Worm (Caenorhabditis elegans): ENCODE results near the gene srbc-70.

srbc-70 gene

DNA sequence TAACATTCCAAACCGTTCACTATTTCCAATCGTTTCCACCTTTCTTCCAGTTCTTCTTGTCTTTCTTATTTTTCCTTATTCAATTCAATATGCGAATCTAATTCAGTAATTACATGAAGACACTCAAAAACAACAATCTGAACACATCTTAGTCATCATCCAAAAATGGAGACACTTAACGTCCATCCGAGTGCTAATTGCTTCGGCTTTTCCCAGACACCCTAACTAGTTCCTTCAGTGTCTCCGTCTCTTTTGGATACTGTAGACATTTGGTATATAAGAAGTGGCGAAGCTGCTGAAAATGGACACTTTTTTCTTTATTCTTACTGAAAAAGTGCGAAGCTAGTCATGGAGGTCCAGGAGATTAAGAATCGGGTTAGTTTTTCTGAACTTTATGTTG lies 35.2 kb upstream of the srbc-70 start, which contains the start of gene col-33:
Gene col-33, plus strand, starts transcription at position 301 of the 400 bp plus-strand sequence.
- TF ChIP-seq F23B12.7 (tag; optimal IDR thresholded peaks at IDR 0.05; ENCODE audit: insufficient read depth) = no peak
- TF ChIP-seq athp-1 (tag; optimal IDR thresholded peaks at IDR 0.05) = no peak
- no peak for TF ChIP-seq ceh-100 (GFP tag; IDR thresholded peaks at IDR 0.05)
- TF ChIP-seq ztf-3 (GFP tag; optimal IDR thresholded peaks at IDR 0.05) = no peak
- no peak for TF ChIP-seq sea-2 (GFP tag; IDR thresholded peaks at IDR 0.05)
- no peak for TF ChIP-seq ceh-40 (GFP tag; IDR thresholded peaks at IDR 0.05)
- TF ChIP-seq lag-1 (GFP tag; IDR thresholded peaks at IDR 0.05) = no peak
- no peak for TF ChIP-seq lir-1 (GFP tag; conservative IDR thresholded peaks at IDR 0.05)
- no peak for TF ChIP-seq egl-44 (GFP tag; IDR thresholded peaks at IDR 0.05)
- TF ChIP-seq rec-8 (tag; optimal IDR thresholded peaks at IDR 0.05) = no peak
- TF ChIP-seq lin-54 (GFP tag; optimal IDR thresholded peaks at IDR 0.05) = no peak
- TF ChIP-seq lsy-27 (tag; optimal IDR thresholded peaks at IDR 0.05; ENCODE audit: borderline replicate concordance, insufficient read depth) = no peak
- no peak for TF ChIP-seq repo-1 (tag; optimal IDR thresholded peaks at IDR 0.05)
- no peak for TF ChIP-seq K12H6.12 (tag; optimal IDR thresholded peaks at IDR 0.05)

DNA sequence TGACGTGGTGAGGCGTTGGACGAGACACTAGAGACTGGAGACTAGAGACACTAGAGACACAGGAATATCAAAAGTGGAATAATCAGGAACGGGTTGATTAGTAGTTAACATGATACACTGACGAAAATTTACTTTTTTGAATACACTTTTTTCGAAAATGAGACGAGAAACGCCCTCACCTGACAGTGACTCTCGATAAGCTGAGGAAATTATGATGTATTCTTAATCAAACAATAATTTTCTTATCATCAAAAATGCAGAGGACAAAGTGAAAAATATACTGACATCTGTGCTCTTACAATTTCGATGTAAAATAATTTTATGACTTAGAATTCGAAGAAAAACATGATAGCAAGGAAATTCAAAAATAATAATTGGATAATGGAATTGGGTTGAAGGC lies 31.6 kb upstream of the srbc-70 start:
- TF ChIP-seq nhr-80 (tag; optimal IDR thresholded peaks at IDR 0.05) = peak; percentile 45
- TF ChIP-seq attf-5 (GFP tag; optimal IDR thresholded peaks at IDR 0.05) = no peak
- TF ChIP-seq madf-6 (GFP tag; IDR thresholded peaks at IDR 0.05) = no peak
- 0 out of 2 replicates have a peak, but pooled peaks have one; percentile 40 for TF ChIP-seq dox-1 (GFP tag; IDR thresholded peaks at IDR 0.05)
- TF ChIP-seq rec-8 (tag; optimal IDR thresholded peaks at IDR 0.05) = no peak

DNA sequence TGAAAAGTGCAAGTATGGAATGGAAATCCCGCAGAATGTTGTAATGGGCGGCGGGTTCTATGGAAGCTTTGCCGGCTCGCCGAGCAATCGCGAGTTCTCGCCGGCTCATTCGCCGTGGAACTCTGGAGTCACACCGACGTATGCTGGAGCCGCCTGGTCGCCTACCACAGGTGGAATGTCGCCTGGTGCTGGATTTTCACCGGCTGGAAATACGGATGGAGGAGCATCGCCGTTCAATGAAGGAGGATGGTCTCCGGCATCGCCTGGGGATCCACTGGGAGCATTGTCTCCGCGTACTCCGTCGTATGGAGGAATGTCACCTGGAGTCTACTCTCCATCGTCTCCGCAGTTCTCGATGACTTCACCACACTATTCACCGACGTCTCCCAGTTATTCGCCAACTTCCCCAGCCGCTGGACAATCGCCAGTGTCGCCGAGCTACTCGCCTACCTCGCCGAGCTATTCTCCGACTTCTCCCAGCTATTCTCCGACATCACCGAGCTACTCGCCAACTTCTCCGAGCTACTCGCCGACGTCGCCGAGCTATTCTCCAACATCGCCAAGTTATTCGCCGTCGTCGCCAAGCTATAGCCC lies 27.3 kb upstream of the srbc-70 start:
- TF ChIP-seq sptf-2 (GFP tag; optimal IDR thresholded peaks at IDR 0.05) (peak; percentile 16), zfh-2 (GFP tag; conservative IDR thresholded peaks at IDR 0.05) (peak; percentile 67), C17E4.6 (GFP tag; IDR thresholded peaks at IDR 0.05) (no peak), egrh-3 (GFP tag; IDR thresholded peaks at IDR 0.05) (peak; percentile 54; the same call in 1 of the 2 replicates)

DNA sequence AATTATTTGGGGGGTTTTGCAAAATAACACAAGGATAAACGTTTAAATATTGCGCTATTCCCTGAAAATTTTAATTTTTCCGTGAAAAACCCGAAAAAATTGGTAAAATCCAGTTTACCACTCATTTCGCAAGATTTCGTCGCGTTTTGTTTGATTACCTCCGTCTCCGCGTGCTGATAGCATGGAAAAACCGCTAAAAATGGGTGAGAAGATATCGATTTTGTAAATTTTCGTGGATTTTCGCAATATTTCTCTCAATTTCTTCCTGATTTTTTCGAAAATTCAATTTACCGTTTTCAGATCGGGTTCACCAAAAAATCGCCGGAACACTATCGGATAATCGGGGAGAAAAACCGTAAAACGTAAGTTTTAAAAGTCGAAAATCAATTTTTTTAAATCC lies 20.0 kb upstream of the srbc-70 start, which contains the start of gene ama-1:
Gene ama-1, plus strand, starts transcription at position 301 of the 400 bp plus-strand sequence.
- TF ChIP-seq aptf-2 (GFP tag; conservative IDR thresholded peaks at IDR 0.05) (no peak), lin-54 (GFP tag; optimal IDR thresholded peaks at IDR 0.05) (no peak), lsl-1 (GFP tag; optimal IDR thresholded peaks at IDR 0.05) (peak; percentile 2), cebp-1 (GFP tag; IDR thresholded peaks at IDR 0.05) (no peak), cebp-1 (tag; optimal IDR thresholded peaks at IDR 0.05) (peak; percentile 72), nhr-120 (GFP tag; IDR thresholded peaks at IDR 0.05) (no peak)

DNA sequence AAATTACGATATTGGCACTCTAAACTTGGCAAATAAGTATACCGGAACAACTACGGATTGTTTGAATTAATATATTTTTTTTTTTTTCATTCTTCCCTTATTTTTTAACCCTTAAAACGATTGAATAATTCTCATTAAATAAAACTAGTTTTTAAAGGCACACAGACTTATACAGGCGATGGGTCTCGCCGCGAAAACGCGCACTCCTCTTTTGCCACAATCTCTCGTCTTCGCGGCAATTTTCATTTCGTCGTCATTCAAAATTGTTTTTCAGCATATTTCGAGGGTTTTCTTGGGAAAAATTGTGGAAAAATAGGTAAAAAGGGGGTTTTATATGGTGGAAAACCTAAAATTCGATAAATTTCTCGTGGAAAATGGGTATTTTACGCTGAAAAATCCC lies 19.5 kb upstream of the srbc-70 start:
- no peak for TF ChIP-seq tlf-1 (GFP tag; optimal IDR thresholded peaks at IDR 0.05)
- TF ChIP-seq F33H1.4 (GFP tag; IDR thresholded peaks at IDR 0.05) = peak; percentile 90
- no peak for TF ChIP-seq F10E7.11 (tag; optimal IDR thresholded peaks at IDR 0.05)
- peak; percentile 54 for TF ChIP-seq lsl-1 (GFP tag; optimal IDR thresholded peaks at IDR 0.05)
- TF ChIP-seq hrde-1 (tag; optimal IDR thresholded peaks at IDR 0.05; ENCODE audit: borderline replicate concordance) = no peak
- TF ChIP-seq F23B12.7 (tag; optimal IDR thresholded peaks at IDR 0.05; ENCODE audit: insufficient read depth) = peak; percentile 20
- no peak for TF ChIP-seq ccch-3 (GFP tag; optimal IDR thresholded peaks at IDR 0.05)
- no peak for TF ChIP-seq nfya-1 (tag; optimal IDR thresholded peaks at IDR 0.05; ENCODE audit: borderline replicate concordance, insufficient read depth)
- no peak for TF ChIP-seq repo-1 (tag; optimal IDR thresholded peaks at IDR 0.05)
- no peak for TF ChIP-seq madf-10 (tag; optimal IDR thresholded peaks at IDR 0.05)
- TF ChIP-seq hmg-1.2 (GFP tag; IDR thresholded peaks at IDR 0.05) = peak; percentile 92
- peak; percentile 38 for TF ChIP-seq lin-54 (GFP tag; optimal IDR thresholded peaks at IDR 0.05)
- TF ChIP-seq xnd-1 (tag; optimal IDR thresholded peaks at IDR 0.05) = no peak
- peak; percentile 67 for TF ChIP-seq madf-6 (GFP tag; IDR thresholded peaks at IDR 0.05)
- no peak for TF ChIP-seq sptf-2 (GFP tag; optimal IDR thresholded peaks at IDR 0.05)
- TF ChIP-seq dox-1 (GFP tag; IDR thresholded peaks at IDR 0.05) = peak; percentile 76
- no peak for TF ChIP-seq ceh-27 (GFP tag; optimal IDR thresholded peaks at IDR 0.05)
- TF ChIP-seq B0019.2 (GFP tag; conservative IDR thresholded peaks at IDR 0.05) = no peak
- no peak for TF ChIP-seq F55B11.4 (tag; optimal IDR thresholded peaks at IDR 0.05; ENCODE audit: borderline replicate concordance, insufficient read depth)
- TF ChIP-seq ceh-79 (tag; optimal IDR thresholded peaks at IDR 0.05) = no peak

Measured in whole organism, young adult.